Fruit fly (Drosophila melanogaster): ENCODE measurements around the gene CG10903.
A peak's percentile ranks its signal among the peaks of the same experiment; 100 is the strongest.

CG10903 gene

DNA sequence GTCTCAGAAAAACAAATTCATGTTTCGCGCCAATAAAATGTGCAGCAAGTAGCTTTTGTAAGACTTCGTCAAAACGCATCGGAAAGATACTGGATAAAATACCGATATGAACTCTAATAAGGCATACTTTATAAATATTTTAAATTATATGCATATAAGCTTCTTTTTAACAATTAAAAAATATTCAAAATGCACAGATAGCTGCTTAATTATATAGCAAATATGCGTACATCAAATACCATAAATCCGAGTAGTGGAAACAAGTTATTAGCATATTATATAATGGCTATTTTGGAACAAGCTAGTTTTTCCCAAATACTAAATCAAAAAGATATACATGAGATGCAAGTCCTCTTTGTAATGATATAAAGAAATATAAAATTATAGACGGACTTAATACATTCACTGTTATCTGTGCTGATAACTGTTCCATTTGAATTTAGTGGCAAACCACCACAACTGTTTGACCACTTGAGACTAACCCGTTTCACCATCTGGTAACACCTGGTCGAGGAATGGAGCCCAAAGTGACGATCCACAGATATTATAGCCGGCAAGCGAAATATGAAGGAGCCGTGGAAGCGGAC lies 30.6 kb upstream of the CG10903 start, which contains the start of gene PIG-H (continued):
- TF ChIP-seq D19A (tag; optimal IDR thresholded peaks at IDR 0.05) (peak; percentile 9), repo (GFP tag; optimal IDR thresholded peaks at IDR 0.05) (no peak), HLHmδ (GFP tag; optimal IDR thresholded peaks at IDR 0.05) (no peak), Pdp1 (GFP tag; optimal IDR thresholded peaks at IDR 0.05) (peak in 1 of 2 experiments; percentile 99), ro (GFP tag; IDR thresholded peaks at IDR 0.05) (no peak), CG8290 (GFP tag; optimal IDR thresholded peaks at IDR 0.05) (no peak), CG8290 (tag; optimal IDR thresholded peaks at IDR 0.05) (no peak), Myb (GFP tag; optimal IDR thresholded peaks at IDR 0.05) (no peak), CG15011 (GFP tag; optimal IDR thresholded peaks at IDR 0.05) (no peak), bcd (GFP tag; optimal IDR thresholded peaks at IDR 0.05) (no peak), CG12155 (GFP tag; optimal IDR thresholded peaks at IDR 0.05) (peak; percentile 2), Nf-YC (tag; optimal IDR thresholded peaks at IDR 0.05) (peak; percentile 36)

DNA sequence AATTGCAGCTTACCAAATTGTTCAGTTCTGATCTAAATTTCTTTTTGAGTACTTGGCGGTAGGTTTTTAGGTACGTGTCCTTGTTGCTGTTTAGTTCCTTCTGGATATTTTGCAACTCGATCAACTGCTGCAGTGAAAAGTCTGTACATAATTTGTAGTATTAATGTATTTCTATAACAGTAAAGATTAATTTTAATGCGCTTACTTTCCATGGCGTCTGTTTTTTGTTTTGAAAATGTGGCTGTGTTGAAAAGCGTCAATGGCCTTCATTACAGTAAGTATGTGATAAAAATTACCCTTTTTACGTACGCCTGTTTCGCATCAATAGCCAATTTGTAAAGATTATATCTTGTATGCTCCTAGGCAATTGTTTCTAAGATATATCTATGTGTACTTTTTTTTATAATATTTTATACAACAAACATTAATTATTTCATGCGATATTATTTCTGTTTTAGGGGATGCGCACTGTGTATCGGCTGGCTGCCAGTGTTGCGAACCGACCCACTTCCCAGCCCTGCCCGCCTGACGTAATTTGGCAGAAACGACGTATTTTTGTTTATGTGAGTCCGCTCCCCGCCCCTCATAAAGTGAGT lies 29.0 kb upstream of the CG10903 start, which contains the start of the genes Kmn2 and CG2698:
Gene Kmn2 (minus strand): TSS at position 236 of the 596 bp plus-strand sequence.
Gene CG2698 (plus strand): TSS at position 489 of the 596 bp plus-strand sequence.
- TF ChIP-seq sd (tag; optimal IDR thresholded peaks at IDR 0.05) (peak; percentile 81), Eip74EF (GFP tag; optimal IDR thresholded peaks at IDR 0.05) (peak in 1 of 2 experiments; percentile 90), Med (GFP tag) (peak; percentile 97), CG31365 (tag; optimal IDR thresholded peaks at IDR 0.05) (peak; percentile 70), Dp (GFP tag; optimal IDR thresholded peaks at IDR 0.05) (peak; percentile 75), ab (GFP tag; optimal IDR thresholded peaks at IDR 0.05) (peak; percentile 69), yki (optimal IDR thresholded peaks at IDR 0.05) (no peak), Jarid2 (GFP tag; optimal IDR thresholded peaks at IDR 0.05) (no peak), twi (tag; optimal IDR thresholded peaks at IDR 0.05) (peak; percentile 89), CG4707 (GFP tag; optimal IDR thresholded peaks at IDR 0.05) (peak; percentile 74), PHDP (tag; optimal IDR thresholded peaks at IDR 0.05) (peak; percentile 94), grn (GFP tag; optimal IDR thresholded peaks at IDR 0.05) (peak; percentile 53), CG14441 (GFP tag; IDR thresholded peaks at IDR 0.05) (peak; percentile 98), CG7556 (GFP tag; optimal IDR thresholded peaks at IDR 0.05) (peak; percentile 94), Ets97D (GFP tag; optimal IDR thresholded peaks at IDR 0.05) (peak; percentile 60), emc (GFP tag; optimal IDR thresholded peaks at IDR 0.05) (peak; percentile 69), Hr3 (GFP tag; optimal IDR thresholded peaks at IDR 0.05) (peak; percentile 98), CG10321 (GFP tag; IDR thresholded peaks at IDR 0.05) (peak; percentile 83), CG17385 (GFP tag; optimal IDR thresholded peaks at IDR 0.05) (peak; percentile 92), CG9215 (GFP tag; IDR thresholded peaks at IDR 0.05) (peak; percentile 97), bbx (GFP tag; IDR thresholded peaks at IDR 0.05; ENCODE audit: partially characterized antibody) (peak; percentile 48; the same call in 1 of the 2 replicates), ara (GFP tag; IDR thresholded peaks at IDR 0.05) (peak; percentile 97), CG4820 (GFP tag; optimal IDR thresholded peaks at IDR 0.05) (peak; percentile 95), lov (optimal IDR thresholded peaks at IDR 0.05) (no peak), lov (GFP tag; IDR thresholded peaks at IDR 0.05) (peak; percentile 95), crol (GFP tag; IDR thresholded peaks at IDR 0.05) (peak; percentile 86), CG2116 (GFP tag; optimal IDR thresholded peaks at IDR 0.05) (peak; percentile 77), Vsx1 (GFP tag; optimal IDR thresholded peaks at IDR 0.05) (peak; percentile 81), dpn (GFP tag; optimal IDR thresholded peaks at IDR 0.05) (peak; percentile 83 to 98), Dfd (GFP tag; optimal IDR thresholded peaks at IDR 0.05) (no peak), crc (GFP tag; optimal IDR thresholded peaks at IDR 0.05) (peak; percentile 56), CG32772 (GFP tag; IDR thresholded peaks at IDR 0.05) (peak; percentile 98), CG2129 (GFP tag; IDR thresholded peaks at IDR 0.05; ENCODE audit: partially characterized antibody) (no peak), CG10959 (GFP tag; IDR thresholded peaks at IDR 0.05) (peak; percentile 96), ind (GFP tag; optimal IDR thresholded peaks at IDR 0.05) (peak; percentile 97), Ptx1 (GFP tag; IDR thresholded peaks at IDR 0.05) (peak; percentile 99), eve (GFP tag; optimal IDR thresholded peaks at IDR 0.05) (no peak), Meics (GFP tag; optimal IDR thresholded peaks at IDR 0.05) (peak; percentile 95)
